Worm (Caenorhabditis elegans) whole organism, early embryonic: ENCODE results near the gene srv-25.
A peak's percentile ranks its signal among the peaks of the same experiment; 100 is the strongest.

Experiments
- B0310.2 ChIP-seq: sonication (generic microtip); optimal IDR thresholded peaks from 2 replicates; lab custom pipeline; 2016; ENCODE audit warnings: mild to moderate bottlenecking, missing genetic modification characterization, missing compliant biosample characterization
- F13C5.2 ChIP-seq: sonication (generic microtip); optimal IDR thresholded peaks from 2 replicates; lab custom pipeline; 2017; ENCODE audit warnings: mild to moderate bottlenecking, missing genetic modification characterization, inconsistent platforms, missing compliant biosample characterization
- aly-1 ChIP-seq: sonication (generic microtip); optimal IDR thresholded peaks from 2 replicates; lab custom pipeline; 2016; ENCODE audit warnings: missing genetic modification characterization, missing compliant biosample characterization
- ama-1 ChIP-seq: fragments of 150-350 bp; optimal IDR thresholded peaks from 2 replicates; lab custom pipeline; 2014
- ceh-13 ChIP-seq: fragments of 200-800 bp; sonication (Bioruptor generic); optimal IDR thresholded peaks from 2 replicates; lab custom pipeline; 2018; ENCODE audit warnings: mild to moderate bottlenecking, missing genetic modification characterization, missing compliant biosample characterization
- ceh-36 ChIP-seq: sonication (generic microtip); optimal IDR thresholded peaks from 2 replicates; lab custom pipeline; 2016; ENCODE audit warnings: missing genetic modification characterization, inconsistent platforms, missing compliant biosample characterization
- ets-7 ChIP-seq: sonication (generic microtip); optimal IDR thresholded peaks from 2 replicates; lab custom pipeline; 2016; ENCODE audit warnings: missing genotype, missing genetic modification characterization, missing compliant biosample characterization
- flt-1 ChIP-seq: fragments of 200-800 bp; sonication (Bioruptor generic); IDR thresholded peaks from 2 replicates; pipeline ENCODE4 v1.3.6; 2022; ENCODE audit warnings: missing genetic modification characterization, missing compliant biosample characterization
- hmbx-1 ChIP-seq: sonication (generic microtip); optimal IDR thresholded peaks from 2 replicates; lab custom pipeline; 2016; ENCODE audit warnings: mild to moderate bottlenecking, missing genetic modification characterization, missing compliant biosample characterization
- hmg-4 ChIP-seq: fragments of 200-800 bp; sonication (Bioruptor generic); optimal IDR thresholded peaks from 2 replicates; lab custom pipeline; 2018; ENCODE audit warnings: mild to moderate bottlenecking, missing genetic modification characterization, missing compliant biosample characterization
- hnd-1 ChIP-seq: sonication (generic microtip); optimal IDR thresholded peaks from 2 replicates; lab custom pipeline; 2016; ENCODE audit warnings: missing genetic modification characterization, missing compliant biosample characterization
- pes-1 ChIP-seq: fragments of 200-800 bp; sonication (Bioruptor generic); IDR thresholded peaks from 2 replicates; pipeline ENCODE4 v1.3.6; 2022; ENCODE audit warnings: missing genetic modification reagents, missing genetic modification characterization, missing compliant biosample characterization
- scrt-1 ChIP-seq: fragments of 200-800 bp; sonication (Bioruptor generic); IDR thresholded peaks from 2 replicates; pipeline ENCODE4 v1.3.6; 2022; ENCODE audit warnings: missing genetic modification characterization, missing compliant biosample characterization
- sea-1 ChIP-seq: fragments of 200-800 bp; sonication (Bioruptor generic); conservative IDR thresholded peaks from 2 replicates; pipeline ENCODE4 v1.3.6; 2022; ENCODE audit warnings: missing genetic modification characterization, missing compliant biosample characterization
- tbx-11 ChIP-seq: fragments of 200-800 bp; sonication (Bioruptor generic); IDR thresholded peaks from 2 replicates; pipeline ENCODE4 v1.3.6; 2022; ENCODE audit warnings: missing genetic modification characterization, missing compliant biosample characterization
- tbx-37 ChIP-seq: fragments of 200-800 bp; sonication (Bioruptor generic); conservative IDR thresholded peaks from 2 replicates; pipeline ENCODE4 v1.3.6; 2022; ENCODE audit warnings: missing genetic modification reagents, missing genetic modification characterization, missing compliant biosample characterization
- tra-4 ChIP-seq: sonication (generic microtip); optimal IDR thresholded peaks from 2 replicates; lab custom pipeline; 2017; ENCODE audit warnings: missing genetic modification characterization, missing compliant biosample characterization

srv-25 gene

ce11 chrIV:6333915-6334314, 30.4 kb upstream of the srv-25 start, which contains the start of gene blos-2:
blos-2 (plus strand) TSS chrIV:6334215.
- TF ChIP-seq ceh-13 = no peak
- TF ChIP-seq hmg-4 (GFP tag; lab: Kevin White, UChicago) = no peak
- TF ChIP-seq hmbx-1 (tag; lab: Kevin White, UChicago) = no peak
- no peak for TF ChIP-seq hnd-1
- no peak for TF ChIP-seq ama-1 (lab: Kevin White, UChicago)
- no peak for TF ChIP-seq tbx-37 (GFP tag; lab: Robert Waterston, UW)
- no peak for TF ChIP-seq ets-7 (tag; lab: Kevin White, UChicago)
- no peak for TF ChIP-seq aly-1 (tag; lab: Kevin White, UChicago)
- TF ChIP-seq pes-1 = no peak
- no peak for TF ChIP-seq scrt-1 (GFP tag; lab: Robert Waterston, UW)
- no peak for TF ChIP-seq tbx-11 (GFP tag; lab: Robert Waterston, UW)
- no peak for TF ChIP-seq sea-1
- no peak for TF ChIP-seq B0310.2 (tag; lab: Kevin White, UChicago)
- no peak for TF ChIP-seq F13C5.2
- no peak for TF ChIP-seq ceh-36
- no peak for TF ChIP-seq tra-4
- TF ChIP-seq flt-1 = no peak

- TF ChIP-seq pes-1 (no peak), hmg-4 (GFP tag; lab: Kevin White, UChicago) (no peak), aly-1 (tag; lab: Kevin White, UChicago) (no peak), B0310.2 (tag; lab: Kevin White, UChicago) (no peak), F13C5.2 (no peak), ceh-13 (no peak), scrt-1 (GFP tag; lab: Robert Waterston, UW) (no peak), hmbx-1 (tag; lab: Kevin White, UChicago) (no peak), ama-1 (lab: Kevin White, UChicago) (no peak), sea-1 (no peak), hnd-1 (no peak)
These were observed 27.2 kb upstream of the srv-25 start for ce11 chrIV:6330790-6331189.

ce11 chrIV:6329339-6329738, 25.8 kb upstream of the srv-25 start, which contains the start of gene seu-1:
seu-1 (plus strand) TSS chrIV:6329639.
- TF ChIP-seq scrt-1 (GFP tag; lab: Robert Waterston, UW) (no peak), F13C5.2 (no peak), ceh-13 (no peak), ets-7 (tag; lab: Kevin White, UChicago) (no peak), hnd-1 (no peak), pes-1 (no peak), tra-4 (no peak), tbx-37 (GFP tag; lab: Robert Waterston, UW) (no peak), sea-1 (no peak), hmg-4 (GFP tag; lab: Kevin White, UChicago) (no peak), aly-1 (tag; lab: Kevin White, UChicago) (no peak), flt-1 (no peak)

ce11 chrIV:6328198-6328597, 24.7 kb upstream of the srv-25 start:
- no peak for TF ChIP-seq ceh-36

ce11 chrIV:6327363-6328015, 23.9 kb upstream of the srv-25 start:
- TF ChIP-seq sea-1 (no peak), hmg-4 (GFP tag; lab: Kevin White, UChicago) (no peak), ets-7 (tag; lab: Kevin White, UChicago) (no peak), B0310.2 (tag; lab: Kevin White, UChicago) (no peak), flt-1 (no peak)

ce11 chrIV:6326448-6326847, 22.9 kb upstream of the srv-25 start, which contains the start of gene lsm-8:
lsm-8 (plus strand) TSS chrIV:6326526.
- TF ChIP-seq pes-1 = no peak
- TF ChIP-seq hmbx-1 (tag; lab: Kevin White, UChicago) = no peak
- TF ChIP-seq ets-7 (tag; lab: Kevin White, UChicago) = no peak
- no peak for TF ChIP-seq hnd-1
- TF ChIP-seq tbx-37 (GFP tag; lab: Robert Waterston, UW) = no peak
- no peak for TF ChIP-seq ceh-13
- TF ChIP-seq tra-4 = no peak

ce11 chrIV:6325772-6326171, 22.2 kb upstream of the srv-25 start:
- TF ChIP-seq hmg-4 (GFP tag; lab: Kevin White, UChicago) = no peak
- no peak for TF ChIP-seq pes-1
- TF ChIP-seq sea-1 = no peak
- TF ChIP-seq aly-1 (tag; lab: Kevin White, UChicago) = no peak
- no peak for TF ChIP-seq B0310.2 (tag; lab: Kevin White, UChicago)
- TF ChIP-seq ceh-36 = no peak
- no peak for TF ChIP-seq tra-4
- TF ChIP-seq tbx-37 (GFP tag; lab: Robert Waterston, UW) = no peak
- no peak for TF ChIP-seq flt-1
- TF ChIP-seq ceh-13 = no peak

ce11 chrIV:6323654-6324224, 20.2 kb upstream of the srv-25 start, which contains the start of gene sqd-1:
sqd-1 (plus strand) TSS chrIV:6324174.
- TF ChIP-seq tbx-11 (GFP tag; lab: Robert Waterston, UW) (peak; percentile 49; the same call in 1 of the 2 replicates), F13C5.2 (peak; percentile 80), tbx-37 (GFP tag; lab: Robert Waterston, UW) (peak; percentile 54; the same call in 1 of the 2 replicates), hmg-4 (GFP tag; lab: Kevin White, UChicago) (peak; percentile 73), hmbx-1 (tag; lab: Kevin White, UChicago) (no peak), pes-1 (peak; percentile 54; the same call in 1 of the 2 replicates), flt-1 (peak; percentile 63; the same call in 1 of the 2 replicates), hnd-1 (no peak)
